Worm (Caenorhabditis elegans) whole organism, young adult: ENCODE results near the gene rpt-1.

ENCODE experiments used
- B0019.2 ChIP-seq: fragments of 200-800 bp; sonication (Bioruptor generic); conservative IDR thresholded peaks from 2 replicates; pipeline ENCODE4 v1.3.6; 2022; ENCODE audit warnings: missing genetic modification reagents, missing genetic modification characterization, missing compliant biosample characterization
- F52B5.7 ChIP-seq: sonication (generic microtip); optimal IDR thresholded peaks from 2 replicates; lab custom pipeline; 2016; ENCODE audit warnings: mild to moderate bottlenecking, missing genetic modification characterization, missing compliant biosample characterization
- atf-7 ChIP-seq: sonication (generic microtip); optimal IDR thresholded peaks from 2 replicates; lab custom pipeline; 2017; ENCODE audit warnings: mild to moderate bottlenecking, missing genetic modification characterization, missing compliant biosample characterization
- attf-5 ChIP-seq: fragments of 200-800 bp; sonication (Bioruptor generic); optimal IDR thresholded peaks from 2 replicates; lab custom pipeline; 2018; ENCODE audit warnings: mild to moderate bottlenecking, missing genetic modification characterization, missing compliant biosample characterization
- hmg-1.2 ChIP-seq: fragments of 200-800 bp; sonication (Bioruptor generic); IDR thresholded peaks from 2 replicates; pipeline ENCODE4 v1.3.6; 2022; ENCODE audit warnings: missing genetic modification reagents, missing genetic modification characterization, missing compliant biosample characterization
- hsf-1 ChIP-seq: fragments of 200-800 bp; sonication (Bioruptor generic); IDR thresholded peaks from 2 replicates; pipeline ENCODE4 v1.3.6; 2022; ENCODE audit warnings: missing genetic modification reagents, missing genetic modification characterization, missing compliant biosample characterization
- lin-26 ChIP-seq: fragments of 200-800 bp; sonication (Bioruptor generic); IDR thresholded peaks from 2 replicates; pipeline ENCODE4 v1.3.6; 2022; ENCODE audit warnings: missing genetic modification reagents, missing genetic modification characterization, missing compliant biosample characterization
- mes-4 ChIP-seq: sonication (generic microtip); optimal IDR thresholded peaks from 2 replicates; lab custom pipeline; 2016; ENCODE audit warnings: missing genotype, missing genetic modification characterization, missing compliant biosample characterization
- nfya-1 ChIP-seq: sonication (generic microtip); optimal IDR thresholded peaks from 2 replicates; lab custom pipeline; 2017; ENCODE audit warnings: antibody characterized with exemption, missing compliant biosample characterization, missing genetic modification characterization, borderline replicate concordance; ENCODE audit not compliant: insufficient read depth
- nhr-120 ChIP-seq: fragments of 200-800 bp; sonication (Bioruptor generic); IDR thresholded peaks from 2 replicates; pipeline ENCODE4 v1.3.6; 2022; ENCODE audit warnings: missing genetic modification characterization, missing compliant biosample characterization
- snpc-4 ChIP-seq, 5 experiments: fragments of 150-350 bp in 1 of 5; sonication (generic microtip) in 4 of 5; optimal IDR thresholded peaks; 2 replicates each; lab custom pipeline; 2014 to 2018; ENCODE audit warnings: missing genetic modification characterization in 5 of 5, missing biosample characterization in 3 of 5, antibody characterized with exemption in 2 of 5, mild to moderate bottlenecking in 2 of 5, missing compliant biosample characterization in 2 of 5, missing genotype in 2 of 5, moderate library complexity in 2 of 5, missing genetic modification reagents in 1 of 5
- unc-130 ChIP-seq: sonication (generic microtip); optimal IDR thresholded peaks from 2 replicates; lab custom pipeline; 2016; ENCODE audit warnings: missing genetic modification reagents, missing genetic modification characterization, missing compliant biosample characterization
- unc-62 ChIP-seq: fragments of 150-350 bp; optimal IDR thresholded peaks from 2 replicates; lab custom pipeline; 2014; ENCODE audit warnings: missing biosample characterization, missing genetic modification reagents, missing genetic modification characterization

ce11 chrV:11942325-11942724, 39.9 kb downstream of the rpt-1 start, which contains the start of gene F58H1.6:
- TF ChIP-seq atf-7 (no peak), lin-26 (GFP tag; lab: Robert Waterston, UW) (no peak), unc-62 (GFP tag; lab: Kevin White, UChicago) (no peak), mes-4 (tag; lab: Kevin White, UChicago) (no peak), nfya-1 (tag; lab: Kevin White, UChicago) (no peak), B0019.2 (GFP tag; lab: Robert Waterston, UW) (no peak), unc-130 (GFP tag; lab: Kevin White, UChicago) (no peak), F52B5.7 (tag; lab: Kevin White, UChicago) (no peak), hsf-1 (GFP tag; lab: Robert Waterston, UW) (no peak), snpc-4 (GFP tag; optimal IDR thresholded peaks at IDR 0.05; lab: Kevin White, UChicago) (no peak), snpc-4 (tag; optimal IDR thresholded peaks at IDR 0.05; lab: Kevin White, UChicago) (no peak), attf-5 (GFP tag; lab: Kevin White, UChicago) (no peak), hmg-1.2 (no peak), nhr-120 (no peak)
